Worm (Caenorhabditis elegans): Measurements from ENCODE around the gene C01G6.4.

Gene C01G6.4

DNA sequence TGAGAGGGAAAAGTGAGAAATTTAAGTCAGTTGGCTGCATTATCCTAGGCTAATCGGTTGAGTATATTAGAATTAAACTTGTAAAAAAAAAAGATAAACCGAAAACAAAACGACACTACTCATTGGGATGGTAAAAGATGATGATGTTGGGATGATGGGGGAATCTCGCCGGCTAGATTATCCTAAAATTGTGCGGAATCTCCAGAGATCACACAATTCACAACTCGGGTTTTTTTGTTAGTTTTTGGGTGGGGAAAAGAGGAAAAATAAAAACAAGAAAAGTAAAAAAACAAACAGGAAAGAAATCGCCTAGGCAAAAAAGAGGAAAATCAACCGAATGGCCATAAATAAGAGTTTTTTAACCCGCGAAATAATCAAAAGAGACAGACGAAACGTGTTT is 2.3 kb upstream of the C01G6.4 start:
- TF ChIP-seq nhr-28 (tag; optimal IDR thresholded peaks at IDR 0.05) (no peak), bed-3 (GFP tag; optimal IDR thresholded peaks at IDR 0.05) (no peak), cnd-1 (tag; optimal IDR thresholded peaks at IDR 0.05) (no peak), hlh-1 (tag; optimal IDR thresholded peaks at IDR 0.05) (no peak), unc-62 (GFP tag; optimal IDR thresholded peaks at IDR 0.05) (no peak), pha-4 (tag; optimal IDR thresholded peaks at IDR 0.05) (no peak), elt-3 (tag; optimal IDR thresholded peaks at IDR 0.05) (no peak), nhr-237 (tag; optimal IDR thresholded peaks at IDR 0.05) (no peak), tbx-8 (GFP tag; optimal IDR thresholded peaks at IDR 0.05) (no peak), lsy-2 (tag; optimal IDR thresholded peaks at IDR 0.05) (no peak), snpc-4 (tag; optimal IDR thresholded peaks at IDR 0.05) (no peak), unc-120 (tag; optimal IDR thresholded peaks at IDR 0.05; ENCODE audit: poor library complexity, severe bottlenecking) (no peak), ceh-83 (GFP tag; optimal IDR thresholded peaks at IDR 0.05) (no peak), ceh-39 (tag; optimal IDR thresholded peaks at IDR 0.05) (no peak), lin-13 (tag; optimal IDR thresholded peaks at IDR 0.05) (no peak), nhr-76 (tag; optimal IDR thresholded peaks at IDR 0.05) (no peak), blmp-1 (tag; optimal IDR thresholded peaks at IDR 0.05) (no peak), ham-2 (GFP tag; optimal IDR thresholded peaks at IDR 0.05) (no peak), elt-1 (tag; optimal IDR thresholded peaks at IDR 0.05; ENCODE audit: borderline replicate concordance, insufficient read depth) (no peak), mls-2 (tag; optimal IDR thresholded peaks at IDR 0.05) (no peak)

DNA sequence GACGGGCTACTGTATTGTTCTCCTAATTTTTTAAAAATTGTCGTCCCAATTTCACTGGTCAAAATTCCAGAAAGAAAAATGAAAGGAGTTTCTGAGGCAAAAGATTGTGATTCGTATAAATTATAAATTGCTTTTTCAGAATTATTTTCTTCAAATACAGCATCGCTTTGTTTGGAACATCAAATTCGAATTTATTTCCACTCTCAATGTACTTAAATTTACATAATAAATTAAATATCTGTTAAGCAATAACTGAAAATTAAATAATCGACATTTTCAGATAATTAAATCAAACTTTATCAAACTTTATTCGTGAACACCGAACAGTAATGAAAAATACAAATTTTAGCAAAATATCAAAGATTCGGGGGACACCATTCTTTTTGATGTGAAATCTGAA is 1.9 kb upstream of the C01G6.4 start:
- no peak for TF ChIP-seq cnd-1 (tag; optimal IDR thresholded peaks at IDR 0.05)
- no peak for TF ChIP-seq nhr-237 (tag; optimal IDR thresholded peaks at IDR 0.05)
- TF ChIP-seq nhr-12 (tag; optimal IDR thresholded peaks at IDR 0.05) = no peak
- TF ChIP-seq drap-1 (GFP tag; optimal IDR thresholded peaks at IDR 0.05) = no peak
- no peak for TF ChIP-seq nhr-28 (tag; optimal IDR thresholded peaks at IDR 0.05)
- TF ChIP-seq zip-8 (tag; optimal IDR thresholded peaks at IDR 0.05) = no peak
- TF ChIP-seq ceh-43 (GFP tag; optimal IDR thresholded peaks at IDR 0.05) = no peak
- no peak for TF ChIP-seq lsy-2 (tag; optimal IDR thresholded peaks at IDR 0.05)
- no peak for TF ChIP-seq unc-62 (GFP tag; optimal IDR thresholded peaks at IDR 0.05)

DNA sequence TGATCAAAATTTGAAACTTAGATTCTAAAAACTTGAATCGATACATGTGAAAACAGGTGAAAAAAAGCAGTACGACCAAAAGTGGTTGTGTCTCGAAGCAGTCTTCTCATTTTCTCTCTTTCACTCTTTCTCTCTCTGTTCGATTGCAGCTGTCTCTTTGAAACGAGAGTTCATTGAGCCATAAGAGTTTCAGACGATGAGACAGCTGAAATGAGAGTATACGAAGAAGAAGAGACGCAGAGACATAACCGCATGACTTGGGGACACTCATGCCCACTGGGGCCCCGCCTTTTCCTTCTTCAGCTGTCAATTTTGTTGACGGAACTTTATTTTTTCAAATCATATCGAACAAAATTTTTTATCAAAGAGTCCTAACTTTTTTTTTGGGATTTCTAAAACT is 1.1 kb upstream of the C01G6.4 start:
- TF ChIP-seq ceh-39 (tag; optimal IDR thresholded peaks at IDR 0.05) (peak; percentile 28), sptf-1 (tag; optimal IDR thresholded peaks at IDR 0.05) (no peak), nhr-237 (tag; optimal IDR thresholded peaks at IDR 0.05) (no peak), nhr-76 (tag; optimal IDR thresholded peaks at IDR 0.05) (no peak), ceh-83 (GFP tag; optimal IDR thresholded peaks at IDR 0.05) (no peak), lsy-2 (tag; optimal IDR thresholded peaks at IDR 0.05) (peak; percentile 19), unc-62 (GFP tag; optimal IDR thresholded peaks at IDR 0.05) (peak; percentile 63), cnd-1 (tag; optimal IDR thresholded peaks at IDR 0.05) (peak; percentile 65), nhr-28 (tag; optimal IDR thresholded peaks at IDR 0.05) (no peak), unc-120 (tag; optimal IDR thresholded peaks at IDR 0.05; ENCODE audit: poor library complexity, severe bottlenecking) (peak; percentile 79), zip-8 (tag; optimal IDR thresholded peaks at IDR 0.05) (no peak), elt-3 (tag; optimal IDR thresholded peaks at IDR 0.05) (no peak), pha-4 (tag; optimal IDR thresholded peaks at IDR 0.05) (peak; percentile 58), tbx-8 (GFP tag; optimal IDR thresholded peaks at IDR 0.05) (no peak), unc-39 (tag; optimal IDR thresholded peaks at IDR 0.05) (no peak), mls-2 (tag; optimal IDR thresholded peaks at IDR 0.05) (peak; percentile 20), flh-1 (GFP tag; optimal IDR thresholded peaks at IDR 0.05) (no peak), lin-32 (GFP tag; optimal IDR thresholded peaks at IDR 0.05) (peak; percentile 10), ces-1 (GFP tag; optimal IDR thresholded peaks at IDR 0.05) (peak; percentile 86), mep-1 (tag; optimal IDR thresholded peaks at IDR 0.05) (peak; percentile 32), hlh-1 (tag; optimal IDR thresholded peaks at IDR 0.05) (peak; percentile 80), snpc-4 (tag; optimal IDR thresholded peaks at IDR 0.05) (no peak), ztf-11 (tag; optimal IDR thresholded peaks at IDR 0.05) (no peak)

DNA sequence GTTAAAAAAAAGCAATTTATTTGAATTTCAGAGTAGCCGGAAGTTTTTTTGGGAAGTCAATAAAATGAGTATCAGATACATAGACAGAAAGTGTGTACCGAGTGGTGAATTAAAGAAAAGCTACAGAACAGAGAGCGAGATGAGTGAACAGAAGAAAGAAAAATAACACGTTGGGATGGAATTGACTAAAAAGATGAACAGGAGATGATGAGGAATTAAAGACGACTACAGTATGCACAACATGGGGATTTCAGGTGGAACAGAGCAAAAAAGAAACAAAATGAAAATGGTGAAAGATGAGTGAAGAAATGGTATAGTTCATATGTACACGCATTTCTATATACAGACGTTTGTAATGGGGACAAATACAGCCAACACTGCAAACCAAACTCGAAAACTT is 1.6 kb downstream of the C01G6.4 start:
- no peak for TF ChIP-seq nhr-12 (tag; optimal IDR thresholded peaks at IDR 0.05)
- no peak for TF ChIP-seq lin-32 (GFP tag; optimal IDR thresholded peaks at IDR 0.05)
- no peak for TF ChIP-seq hlh-1 (tag; optimal IDR thresholded peaks at IDR 0.05)
- no peak for TF ChIP-seq unc-120 (tag; optimal IDR thresholded peaks at IDR 0.05; ENCODE audit: poor library complexity, severe bottlenecking)
- no peak for TF ChIP-seq unc-39 (tag; optimal IDR thresholded peaks at IDR 0.05)

DNA sequence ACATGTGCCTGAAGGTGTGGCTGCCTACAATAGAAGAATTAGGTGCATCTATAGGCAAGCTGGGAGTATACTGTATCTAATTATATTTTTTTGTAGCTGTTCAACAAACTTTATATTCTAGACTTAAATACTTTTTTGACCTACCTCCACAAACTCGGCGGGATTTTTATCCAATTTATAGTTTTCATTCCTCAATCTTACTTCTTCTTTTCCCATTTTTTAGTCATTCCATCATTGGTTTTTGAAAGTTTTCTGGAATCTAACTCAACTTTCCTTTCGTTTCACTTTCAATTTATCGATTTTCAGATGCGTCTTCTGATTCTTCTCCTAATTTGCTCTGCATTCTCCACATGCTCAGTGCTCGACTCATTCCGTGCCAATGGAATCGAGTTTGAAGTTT is 3.3 kb downstream of the C01G6.4 start, which contains the start of gene C01G6.3:
C01G6.3 (plus strand) TSS at position 301 of the 400 bp plus-strand sequence.
- no peak for TF ChIP-seq nhr-237 (tag; optimal IDR thresholded peaks at IDR 0.05)
